Fruit fly (Drosophila melanogaster) whole organism: Measurements from ENCODE around the gene MTF-1.

Experiments used
- CG8478 ChIP-seq: fragments of >200 bp; optimal IDR thresholded peaks from 2 replicates; lab custom pipeline; 2018; ENCODE audit warnings: inconsistent platforms
- Dll ChIP-seq: fragments of >200 bp; optimal IDR thresholded peaks from 2 replicates; lab custom pipeline; 2017
- EcR ChIP-seq, 2 experiments: fragments of >200 bp; optimal IDR thresholded peaks; 2 replicates each; lab custom pipeline; 2017; ENCODE audit warnings: missing biosample characterization in 2 of 2, missing genetic modification characterization in 2 of 2, missing genetic modification reagents in 2 of 2
- pan ChIP-seq: fragments of >200 bp; optimal IDR thresholded peaks from 2 replicates; lab custom pipeline; 2017
- psq ChIP-seq: fragments of >200 bp; optimal IDR thresholded peaks from 2 replicates; lab custom pipeline; 2017
- usp ChIP-seq: fragments of >200 bp; optimal IDR thresholded peaks from 2 replicates; lab custom pipeline; 2017; ENCODE audit warnings: missing biosample characterization, missing genetic modification characterization, mixed read lengths

The MTF-1 gene

DNA sequence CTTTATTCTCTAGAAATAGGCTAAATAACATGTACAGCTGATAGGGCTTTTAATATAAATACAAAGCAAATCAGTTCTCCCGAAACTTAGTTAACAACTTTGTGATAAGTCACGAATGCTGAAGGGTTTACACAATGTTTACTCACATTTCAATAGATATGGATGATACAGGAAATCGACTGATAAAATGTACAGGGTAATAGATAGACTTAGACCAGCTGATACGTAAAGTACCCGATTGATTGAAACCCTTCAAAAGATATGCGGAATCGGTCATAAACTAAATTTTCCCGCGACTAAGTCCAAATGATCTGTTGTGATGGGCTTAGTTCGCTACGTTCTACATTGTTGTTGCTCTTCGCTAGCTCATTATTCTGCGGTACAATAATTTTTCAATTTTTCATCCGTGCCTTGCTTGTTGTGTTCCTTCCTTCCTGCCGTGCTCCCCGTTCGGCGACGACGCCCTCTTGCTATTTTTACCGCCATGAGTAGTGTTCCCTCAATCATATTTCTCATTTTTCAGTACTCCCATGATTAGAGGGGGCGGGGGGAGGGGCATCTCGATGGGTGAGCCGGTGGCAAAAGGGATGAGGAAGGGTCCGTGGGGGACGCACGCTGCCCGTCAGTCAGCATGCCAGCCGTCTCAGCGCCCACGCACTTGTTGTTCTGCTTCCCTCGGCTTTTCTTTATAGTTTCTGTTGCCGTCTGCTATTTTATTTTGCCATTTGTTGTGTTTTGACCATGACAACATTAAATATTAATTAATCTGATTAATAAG is 2.9 kb downstream of the MTF-1 start:
- TF ChIP-seq CG8478, result no peak
- TF ChIP-seq Dll, result no peak
- no peak for TF ChIP-seq usp

DNA sequence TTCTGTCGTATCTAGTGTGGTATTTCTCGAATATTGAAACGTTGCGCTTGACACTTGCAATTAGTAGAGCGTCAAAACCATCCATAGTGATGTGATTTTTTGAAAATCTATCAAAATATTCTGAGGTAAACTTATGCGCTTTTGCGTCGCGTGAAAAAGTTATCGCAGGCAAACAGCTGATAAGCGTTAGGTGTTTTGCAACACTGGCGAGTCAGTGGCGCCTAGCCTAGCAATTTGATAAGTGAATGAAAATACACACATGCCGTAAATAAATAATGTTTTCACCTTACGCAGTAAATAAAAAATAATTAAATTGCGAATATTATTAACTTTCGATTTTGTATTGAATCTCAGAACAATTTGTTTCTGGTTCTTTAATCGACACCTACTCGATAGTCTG is 5.2 kb downstream of the MTF-1 start, which contains the start of gene CG42526:
TSS of gene CG42526 (minus strand) at position 85 of the 400 bp plus-strand sequence.
- TF ChIP-seq EcR (GFP tag; optimal IDR thresholded peaks at IDR 0.05; lab: Kevin White, UChicago) (no peak), Dll (no peak), usp (no peak), pan (lab: Kevin White, UChicago) (no peak), psq (lab: Kevin White, UChicago) (no peak), CG8478 (no peak)

DNA sequence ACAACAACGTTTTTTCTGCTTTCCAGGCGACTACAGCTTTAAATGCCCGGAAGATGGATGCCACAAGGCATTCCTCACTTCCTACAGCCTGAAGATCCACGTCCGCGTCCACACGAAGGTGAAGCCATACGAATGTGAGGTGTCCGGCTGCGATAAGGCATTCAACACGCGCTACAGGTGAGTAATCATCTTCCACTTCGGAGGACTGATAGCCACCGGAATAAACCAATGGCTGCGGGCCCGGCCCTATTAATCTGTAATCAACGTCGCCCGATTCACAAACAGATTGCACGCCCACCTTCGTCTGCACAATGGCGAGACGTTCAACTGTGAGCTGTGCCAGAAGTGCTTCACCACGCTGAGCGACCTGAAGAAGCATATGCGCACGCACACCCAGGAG is 5.7 kb downstream of the MTF-1 start:
- no peak for TF ChIP-seq Dll
- TF ChIP-seq CG8478, result no peak

- TF ChIP-seq usp (no peak), Dll (no peak), EcR (GFP tag; optimal IDR thresholded peaks at IDR 0.05; lab: Kevin White, UChicago) (no peak), CG8478 (no peak), pan (lab: Kevin White, UChicago) (no peak), psq (lab: Kevin White, UChicago) (no peak)
Measured at dm6 chr3L:9438858-9439257, 8.7 kb downstream of the MTF-1 start.

dm6 chr3L:9441907-9442479 is 11.9 kb downstream of the MTF-1 start, which contains the start of the genes Bet3 and Nf-YA:
Gene Bet3, minus strand, starts transcription at chr3L:9442267.
Gene Nf-YA, minus strand, starts transcription at chr3L:9442267.
- TF ChIP-seq CG8478 (no peak), psq (lab: Kevin White, UChicago) (no peak), EcR (GFP tag; optimal IDR thresholded peaks at IDR 0.05; lab: Kevin White, UChicago) (no peak), pan (lab: Kevin White, UChicago) (no peak), Dll (no peak), usp (no peak)

DNA sequence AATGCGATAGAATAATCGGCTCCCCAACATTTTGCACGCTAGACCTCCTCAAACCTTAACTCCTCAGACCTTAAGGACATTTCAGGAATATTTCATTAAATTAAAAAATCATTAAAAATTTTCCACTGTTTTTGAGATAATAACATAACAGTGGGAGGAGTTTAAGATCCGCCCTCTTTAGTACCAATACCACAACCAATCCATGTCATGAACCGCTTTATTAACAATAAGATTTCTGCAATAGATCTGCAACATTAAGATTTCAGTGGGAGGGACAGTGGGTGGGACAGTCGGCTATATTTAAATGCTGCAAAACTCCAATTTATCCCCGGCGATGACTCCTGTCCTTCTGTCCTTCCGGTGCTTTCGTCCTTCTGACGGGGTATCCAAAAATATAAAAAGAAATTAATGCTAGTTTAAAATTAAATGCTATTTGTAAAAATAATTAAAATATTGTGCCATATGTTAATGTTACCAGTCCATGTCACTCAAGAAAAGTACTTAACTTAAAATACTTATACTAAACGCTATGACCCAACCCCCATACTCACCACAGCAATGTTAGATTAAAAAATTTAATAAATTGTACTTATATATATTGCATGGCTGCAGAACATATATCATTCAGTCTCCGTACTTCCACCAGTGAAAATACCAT is 12.6 kb downstream of the MTF-1 start, which contains the start of gene Srg3:
TSS of gene Srg3 (plus strand) at position 608 of the 658 bp plus-strand sequence.
- TF ChIP-seq usp, result no peak
- TF ChIP-seq Dll, result no peak
- TF ChIP-seq CG8478, result no peak
- no peak for TF ChIP-seq pan (lab: Kevin White, UChicago)
- no peak for TF ChIP-seq EcR (GFP tag; optimal IDR thresholded peaks at IDR 0.05; lab: Kevin White, UChicago)
- no peak for TF ChIP-seq psq (lab: Kevin White, UChicago)

- TF ChIP-seq CG8478 (no peak), pan (lab: Kevin White, UChicago) (no peak), usp (no peak), EcR (GFP tag; optimal IDR thresholded peaks at IDR 0.05; lab: Kevin White, UChicago) (no peak), Dll (no peak), psq (lab: Kevin White, UChicago) (no peak)
Measured at dm6 chr3L:9446731-9447238, 16.7 kb downstream of the MTF-1 start, which contains the start of gene CG3529. Gene CG3529, plus strand, starts transcription at chr3L:9446864.

dm6 chr3L:9447239-9447777 is 17.2 kb downstream of the MTF-1 start:
- no peak for TF ChIP-seq pan (lab: Kevin White, UChicago)
- no peak for TF ChIP-seq EcR (GFP tag; optimal IDR thresholded peaks at IDR 0.05; lab: Kevin White, UChicago)
- no peak for TF ChIP-seq Dll
- no peak for TF ChIP-seq CG8478
- no peak for TF ChIP-seq usp
- no peak for TF ChIP-seq psq (lab: Kevin White, UChicago)

dm6 chr3L:9451522-9452118 is 21.5 kb downstream of the MTF-1 start, which contains the start of the genes CG3448 and ghi:
Gene CG3448, minus strand, starts transcription at chr3L:9451572.
Gene ghi, plus strand, starts transcription at chr3L:9451876.
- TF ChIP-seq CG8478 (no peak), EcR (GFP tag; optimal IDR thresholded peaks at IDR 0.05; lab: Kevin White, UChicago) (no peak)

DNA sequence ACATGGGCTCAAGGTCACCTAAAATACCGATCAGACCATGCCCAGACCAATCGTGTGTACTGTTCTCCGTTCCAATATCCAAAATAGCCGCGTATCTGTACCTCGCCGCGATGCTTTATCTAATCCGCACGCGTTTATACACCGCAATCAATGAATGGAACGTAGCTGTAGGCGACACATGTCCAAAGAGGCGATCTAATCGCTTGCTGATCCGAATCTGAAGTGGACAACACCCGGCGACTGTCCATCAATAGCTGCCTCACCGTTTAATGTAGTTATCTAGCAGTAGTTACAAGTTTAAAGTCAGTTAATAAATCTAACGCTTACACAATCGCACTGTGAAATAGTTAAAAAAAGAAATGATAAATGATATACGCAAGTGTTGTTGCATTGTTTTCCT is 22.3 kb downstream of the MTF-1 start:
- TF ChIP-seq usp, result no peak
- TF ChIP-seq CG8478, result no peak
- TF ChIP-seq Dll, result no peak

- TF ChIP-seq EcR (GFP tag; optimal IDR thresholded peaks at IDR 0.05; lab: Kevin White, UChicago) (no peak), usp (no peak), Dll (no peak), pan (lab: Kevin White, UChicago) (no peak), CG8478 (no peak), psq (lab: Kevin White, UChicago) (no peak)
Measured at dm6 chr3L:9455819-9456388, 25.8 kb downstream of the MTF-1 start, which contains the start of the genes phol and CG3552. Gene phol, minus strand, starts transcription at chr3L:9456281. Gene CG3552, plus strand, starts transcription at chr3L:9456318.

- TF ChIP-seq CG8478 (no peak), psq (lab: Kevin White, UChicago) (no peak), EcR (GFP tag; optimal IDR thresholded peaks at IDR 0.05; lab: Kevin White, UChicago) (no peak), pan (lab: Kevin White, UChicago) (no peak), usp (no peak), Dll (no peak)
Measured at dm6 chr3L:9456389-9456788, 26.3 kb downstream of the MTF-1 start.
